Worm (Caenorhabditis elegans): ENCODE data around the gene C30E1.4.
A peak's percentile ranks its signal among the peaks of the same experiment; 100 is the strongest.

DNA sequence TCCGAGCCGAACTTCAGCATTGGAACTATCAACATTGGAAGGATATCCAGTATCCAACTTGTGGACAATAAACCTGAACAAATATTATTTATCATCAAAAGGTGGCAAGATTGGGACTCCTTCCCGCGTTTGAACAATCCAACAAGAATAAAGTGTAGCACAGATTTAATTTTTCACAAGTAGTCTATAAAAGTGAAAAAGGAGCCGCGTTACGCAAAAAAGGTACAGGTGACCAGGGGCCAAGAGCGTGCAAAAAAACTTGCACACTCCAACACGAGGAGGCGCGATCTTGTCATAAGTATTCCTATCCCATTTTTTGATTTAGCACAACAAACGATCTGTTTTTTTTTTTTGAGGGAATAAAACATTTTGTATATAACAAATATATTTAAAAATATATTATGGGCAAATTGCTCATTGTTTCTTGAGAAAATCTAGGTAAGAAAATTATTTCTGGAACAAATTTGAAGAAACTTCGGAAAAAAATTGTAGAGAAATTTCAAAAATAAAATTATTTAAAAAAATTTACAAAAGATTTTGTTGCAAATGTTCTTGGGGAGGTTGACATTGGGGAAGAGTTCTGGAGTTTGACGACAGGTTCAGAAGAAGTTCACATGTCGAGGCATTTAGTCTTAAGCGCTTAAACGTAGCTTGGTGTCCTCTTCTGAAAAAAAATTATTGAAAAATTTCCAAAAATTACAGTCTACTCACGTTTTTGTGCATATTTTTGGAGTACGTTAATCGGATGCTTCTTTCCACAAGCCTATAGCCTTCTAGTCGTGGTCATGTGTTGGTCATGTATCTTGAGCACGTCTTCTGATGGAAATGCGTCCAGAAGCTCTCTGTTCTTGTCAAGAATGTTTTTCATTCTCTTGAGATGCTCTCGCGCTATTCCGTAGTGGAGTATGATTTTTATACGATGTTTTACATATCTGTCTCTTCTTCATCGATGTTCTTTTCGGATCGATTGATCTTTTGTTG, 20.5 kb downstream of the C30E1.4 start:
- TF ChIP-seq lsy-2 (tag; optimal IDR thresholded peaks at IDR 0.05) = no peak
- TF ChIP-seq elt-1 (tag; optimal IDR thresholded peaks at IDR 0.05; ENCODE audit: borderline replicate concordance, insufficient read depth) = no peak
- TF ChIP-seq elt-3 (tag; optimal IDR thresholded peaks at IDR 0.05) = no peak
- TF ChIP-seq ztf-11 (tag; optimal IDR thresholded peaks at IDR 0.05) = no peak
- TF ChIP-seq blmp-1 (tag; optimal IDR thresholded peaks at IDR 0.05) = no peak
- no peak for TF ChIP-seq unc-120 (tag; optimal IDR thresholded peaks at IDR 0.05; ENCODE audit: poor library complexity, severe bottlenecking)
- TF ChIP-seq snpc-4 (tag; optimal IDR thresholded peaks at IDR 0.05) = no peak
- TF ChIP-seq M03D4.4 (tag; optimal IDR thresholded peaks at IDR 0.05) = no peak
- TF ChIP-seq mep-1 (tag; optimal IDR thresholded peaks at IDR 0.05) = no peak
- TF ChIP-seq lin-13 (tag; optimal IDR thresholded peaks at IDR 0.05) = no peak
- TF ChIP-seq cnd-1 (tag; optimal IDR thresholded peaks at IDR 0.05) = peak; percentile 26

Data from whole organism, mixed stage, embryonic.